Worm (Caenorhabditis elegans): ENCODE measurements around the gene F12A10.6.

Gene F12A10.6

ce11 chrII:5543476-5544144 is 49.3 kb upstream of the F12A10.6 start (continued):
- TF ChIP-seq ztf-25 (GFP tag; IDR thresholded peaks at IDR 0.05) (no peak), hmg-20 (GFP tag; IDR thresholded peaks at IDR 0.05) (peak; percentile 93), rcor-1 (GFP tag; IDR thresholded peaks at IDR 0.05) (peak; percentile 92), F33H1.4 (GFP tag; IDR thresholded peaks at IDR 0.05) (peak; percentile 64), zfh-2 (GFP tag; conservative IDR thresholded peaks at IDR 0.05) (peak; percentile 89), chd-7 (tag; optimal IDR thresholded peaks at IDR 0.05) (peak; percentile 97), athp-1 (tag; optimal IDR thresholded peaks at IDR 0.05) (peak; percentile 94), K11D2.4 (GFP tag; IDR thresholded peaks at IDR 0.05) (peak; percentile 95), snpc-1.1 (tag; optimal IDR thresholded peaks at IDR 0.05; ENCODE audit: insufficient read depth) (peak; percentile 95), die-1 (tag; optimal IDR thresholded peaks at IDR 0.05) (peak; percentile 64), mcd-1 (GFP tag; IDR thresholded peaks at IDR 0.05) (peak; percentile 95), ceh-100 (GFP tag; IDR thresholded peaks at IDR 0.05) (peak; percentile 84), tlf-1 (GFP tag; optimal IDR thresholded peaks at IDR 0.05) (peak; percentile 94), madf-10 (tag; optimal IDR thresholded peaks at IDR 0.05) (peak; percentile 94), T07F8.4 (tag; optimal IDR thresholded peaks at IDR 0.05) (peak; percentile 82), Y79H2A.3 (GFP tag; conservative IDR thresholded peaks at IDR 0.05) (peak; percentile 68; the same call in 1 of the 2 replicates), pbrm-1 (GFP tag; IDR thresholded peaks at IDR 0.05) (peak; percentile 99), somi-1 (GFP tag; optimal IDR thresholded peaks at IDR 0.05) (peak; percentile 94), B0261.1 (tag; optimal IDR thresholded peaks at IDR 0.05) (peak; percentile 51), sdz-38 (tag; optimal IDR thresholded peaks at IDR 0.05) (peak; percentile 44), rec-8 (tag; optimal IDR thresholded peaks at IDR 0.05) (peak; percentile 69 to 72), let-526 (GFP tag; IDR thresholded peaks at IDR 0.05) (peak; percentile 94), ztf-6 (GFP tag; IDR thresholded peaks at IDR 0.05) (0 out of 2 replicates have a peak, but pooled peaks have one; percentile 44), F49E8.2 (tag; optimal IDR thresholded peaks at IDR 0.05; ENCODE audit: insufficient read depth) (peak; percentile 59), ccch-3 (GFP tag; optimal IDR thresholded peaks at IDR 0.05) (peak; percentile 81), hrde-1 (tag; optimal IDR thresholded peaks at IDR 0.05; ENCODE audit: borderline replicate concordance) (peak; percentile 80), lin-54 (GFP tag; optimal IDR thresholded peaks at IDR 0.05) (peak; percentile 93), tbx-9 (tag; optimal IDR thresholded peaks at IDR 0.05; ENCODE audit: borderline replicate concordance) (no peak), ets-4 (GFP tag; optimal IDR thresholded peaks at IDR 0.05) (peak; percentile 89), aptf-3 (GFP tag; IDR thresholded peaks at IDR 0.05) (peak; percentile 83; the same call in 1 of the 2 replicates), ztf-26 (tag; optimal IDR thresholded peaks at IDR 0.05) (peak; percentile 98), let-607 (tag; optimal IDR thresholded peaks at IDR 0.05) (peak; percentile 79 to 91), lin-35 (GFP tag; optimal IDR thresholded peaks at IDR 0.05) (peak in 2 of 3 experiments; percentile 73 to 91), F37B4.10 (GFP tag; IDR thresholded peaks at IDR 0.05) (peak; percentile 92; the same call in 1 of the 2 replicates), nfya-2 (GFP tag; IDR thresholded peaks at IDR 0.05) (0 out of 2 replicates have a peak, but pooled peaks have one; percentile 55), ceh-79 (tag; optimal IDR thresholded peaks at IDR 0.05) (peak; percentile 95), unc-130 (GFP tag; optimal IDR thresholded peaks at IDR 0.05) (peak; percentile 72), nhr-90 (tag; optimal IDR thresholded peaks at IDR 0.05) (peak; percentile 69), unc-62 (GFP tag; optimal IDR thresholded peaks at IDR 0.05) (peak; percentile 23), ztf-28 (GFP tag; IDR thresholded peaks at IDR 0.05) (peak; percentile 63; the same call in 1 of the 2 replicates), hlh-26 (GFP tag; conservative IDR thresholded peaks at IDR 0.05) (no peak), dox-1 (GFP tag; IDR thresholded peaks at IDR 0.05) (peak; percentile 97), snpc-4 (GFP tag; optimal IDR thresholded peaks at IDR 0.05) (peak; percentile 98), snpc-4 (tag; optimal IDR thresholded peaks at IDR 0.05) (peak; percentile 99 to 100 (median 100)), ekl-4 (GFP tag; IDR thresholded peaks at IDR 0.05) (peak; percentile 96), nhr-179 (tag; optimal IDR thresholded peaks at IDR 0.05) (peak; percentile 54)
